Fruit fly (Drosophila melanogaster) ovary, adult (tissue): ENCODE data around the gene Obp93a.

Experiments used
- CG17801 ChIP-seq: fragments of 200-800 bp; optimal IDR thresholded peaks from 2 replicates; lab custom pipeline; 2019; ENCODE audit warnings: missing biosample characterization, mild to moderate bottlenecking, missing genetic modification characterization, moderate library complexity; ENCODE audit not compliant: partially characterized antibody

Obp93a gene

DNA sequence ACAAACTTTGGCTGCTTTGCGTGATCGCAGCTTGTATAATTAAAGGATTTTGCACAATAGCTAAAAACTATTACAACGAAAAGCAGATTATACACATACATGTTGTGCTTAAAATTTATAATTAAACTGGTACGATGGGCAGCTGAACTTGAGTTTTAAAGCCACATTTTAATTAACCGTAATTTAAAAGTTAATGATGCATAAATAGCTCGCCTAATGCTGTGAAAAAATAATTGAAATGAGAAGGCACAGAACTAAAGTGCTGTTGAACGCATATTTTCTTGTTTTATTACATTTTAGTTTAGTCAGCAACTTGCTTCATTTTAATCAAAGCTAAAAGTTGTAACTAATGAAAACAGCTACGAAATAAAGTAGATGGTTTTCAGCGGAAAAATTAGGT, at the start of gene Obp93a:
Gene Obp93a, minus strand, starts transcription at position 101 of the 400 bp plus-strand sequence.
- TF ChIP-seq CG17801 (GFP tag; lab: Kevin White, UChicago), result no peak

DNA sequence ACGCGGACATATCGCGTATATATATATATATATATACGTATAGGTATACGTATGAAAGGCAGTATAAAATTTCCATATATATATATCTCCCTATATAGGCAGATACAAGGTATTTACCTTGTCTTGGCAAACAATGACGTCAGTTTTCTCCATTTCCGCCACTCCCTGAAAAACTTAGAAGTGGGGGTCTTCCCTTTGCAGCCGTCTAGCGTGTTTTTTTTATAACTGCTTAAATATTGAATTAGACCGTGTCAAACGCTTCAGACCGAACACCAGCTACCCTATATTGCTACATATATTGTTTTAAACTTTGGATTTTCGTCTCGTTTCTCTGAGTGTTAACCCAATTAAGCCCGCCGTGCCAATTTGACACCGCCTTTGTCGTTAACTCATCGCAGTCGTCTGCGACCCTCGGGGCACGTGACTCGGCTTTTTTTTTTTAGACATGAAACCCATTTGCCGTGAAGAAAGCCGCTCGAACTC, 47.2 kb upstream of the Obp93a start:
- no peak for TF ChIP-seq CG17801 (GFP tag; lab: Kevin White, UChicago)

DNA sequence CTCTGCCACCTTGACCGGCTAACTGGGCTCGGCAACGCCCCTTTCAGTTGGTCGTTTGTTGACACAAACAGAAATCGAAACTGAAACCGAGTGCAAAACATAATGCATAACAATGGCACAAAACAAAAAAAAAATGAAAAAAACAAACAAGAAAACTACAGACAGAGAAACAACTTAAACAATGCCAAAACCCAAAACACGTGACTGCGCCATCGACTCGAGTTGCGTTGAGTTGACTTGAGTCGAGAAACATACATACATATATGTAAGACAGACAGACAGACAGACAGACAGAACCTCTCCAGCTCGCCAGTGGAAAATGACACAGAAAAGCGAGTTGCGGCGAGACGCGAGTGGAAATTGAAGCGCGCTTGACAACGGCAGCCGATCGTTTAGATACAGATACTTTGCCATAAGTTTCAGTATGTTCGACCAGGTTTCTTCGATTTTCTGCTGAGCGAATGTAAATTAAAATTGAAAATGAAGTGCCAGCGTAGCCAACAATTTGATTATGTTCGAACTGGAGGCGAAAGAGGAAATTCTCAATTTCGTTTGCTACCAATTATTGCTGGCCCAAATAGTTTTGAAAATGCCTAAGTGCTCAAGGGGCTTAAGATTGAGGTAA, 40.1 kb upstream of the Obp93a start:
- peak; percentile 52 for TF ChIP-seq CG17801 (GFP tag; lab: Kevin White, UChicago)

DNA sequence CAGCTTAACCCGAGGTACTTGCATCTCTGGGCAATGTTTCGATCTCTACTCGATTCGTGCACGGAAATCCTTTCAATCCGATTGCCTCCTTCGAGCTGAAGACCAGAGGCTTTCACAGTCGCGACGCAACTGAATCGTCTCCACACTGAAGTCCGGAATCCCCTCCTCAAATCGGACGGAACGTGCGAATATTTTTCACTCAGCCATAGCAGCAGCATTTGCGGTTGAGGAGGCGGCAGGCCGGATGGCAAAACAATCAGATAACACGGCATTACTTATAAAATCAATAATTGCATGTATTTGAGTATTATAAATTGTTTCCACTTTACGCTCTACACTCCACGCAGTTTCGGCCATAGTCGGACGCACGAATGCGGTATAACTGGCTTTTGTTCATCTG, 38.6 kb upstream of the Obp93a start, which contains the start of gene Snmp1:
Gene Snmp1, minus strand, starts transcription at position 101 of the 400 bp plus-strand sequence.
- TF ChIP-seq CG17801 (GFP tag; lab: Kevin White, UChicago), result no peak

DNA sequence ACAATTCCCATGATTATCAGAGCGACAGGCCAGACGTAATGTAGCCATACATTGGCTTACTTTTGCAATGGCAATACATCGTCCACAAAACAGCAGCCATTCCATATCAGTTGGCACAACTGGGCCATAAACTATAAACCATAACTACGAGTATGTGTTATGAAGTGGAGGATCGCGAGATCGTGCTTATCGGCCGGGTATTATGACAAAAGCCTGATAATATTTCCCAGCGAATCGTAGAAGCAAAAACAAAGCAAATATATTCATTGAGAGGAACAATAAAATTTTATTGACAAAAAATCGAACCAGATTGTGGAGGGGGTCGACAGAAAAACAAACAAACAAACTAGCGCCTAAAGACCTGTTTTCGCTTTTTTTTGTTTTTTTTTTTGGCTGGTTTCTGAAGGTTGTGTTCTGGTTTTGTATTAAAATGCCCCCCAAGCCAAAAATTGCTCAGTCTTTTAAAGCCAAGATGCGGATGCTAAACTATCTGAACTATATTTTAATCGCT, 33.9 kb upstream of the Obp93a start, which contains the start of gene CG5810:
Gene CG5810, plus strand, starts transcription at position 461 of the 511 bp plus-strand sequence.
- no peak for TF ChIP-seq CG17801 (GFP tag; lab: Kevin White, UChicago)

DNA sequence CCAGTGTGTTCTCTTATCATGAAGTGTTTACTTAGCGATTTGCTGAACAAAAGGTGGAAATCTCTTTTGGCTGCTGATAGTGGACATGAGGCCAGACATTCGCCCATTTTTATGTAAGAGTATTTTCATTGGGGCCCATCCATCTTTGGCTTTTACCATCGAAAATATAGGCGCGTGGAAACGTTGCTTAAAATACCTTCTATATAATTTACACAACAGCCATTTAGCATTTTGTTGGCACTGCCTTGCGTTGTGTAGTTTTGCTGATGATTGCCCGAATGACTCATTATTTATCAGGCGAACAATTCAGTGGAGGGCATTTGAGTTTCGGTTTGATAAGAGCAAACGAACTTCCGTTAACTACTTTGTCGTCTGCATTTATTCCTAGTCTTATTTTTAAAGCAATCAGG, 32.1 kb upstream of the Obp93a start:
- TF ChIP-seq CG17801 (GFP tag; lab: Kevin White, UChicago), result no peak

DNA sequence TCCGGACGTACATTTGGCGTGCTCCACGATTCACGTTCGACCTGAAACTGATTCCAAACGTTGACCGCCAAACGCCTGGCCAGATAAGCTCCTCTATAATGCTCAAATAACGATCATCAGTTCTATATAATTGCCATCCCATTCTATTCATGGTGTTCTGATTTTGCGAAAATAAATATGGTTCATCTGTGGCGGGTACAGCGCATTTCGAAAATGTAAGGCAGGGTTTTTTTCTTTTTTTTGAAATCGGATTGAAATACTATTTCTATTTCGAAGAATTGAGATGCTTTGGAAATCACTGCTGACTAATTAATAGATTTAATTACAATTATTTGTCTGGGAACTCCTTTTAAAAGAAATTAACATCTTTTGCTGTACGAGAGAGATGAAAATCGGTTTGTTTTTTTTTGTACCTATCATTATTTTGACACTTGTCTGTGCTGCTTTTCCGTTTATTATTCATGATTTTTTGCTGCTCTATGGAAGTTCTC, 31.6 kb upstream of the Obp93a start, which contains the start of gene cDIP:
Gene cDIP, minus strand, starts transcription at position 51 of the 491 bp plus-strand sequence.
- TF ChIP-seq CG17801 (GFP tag; lab: Kevin White, UChicago), result no peak

DNA sequence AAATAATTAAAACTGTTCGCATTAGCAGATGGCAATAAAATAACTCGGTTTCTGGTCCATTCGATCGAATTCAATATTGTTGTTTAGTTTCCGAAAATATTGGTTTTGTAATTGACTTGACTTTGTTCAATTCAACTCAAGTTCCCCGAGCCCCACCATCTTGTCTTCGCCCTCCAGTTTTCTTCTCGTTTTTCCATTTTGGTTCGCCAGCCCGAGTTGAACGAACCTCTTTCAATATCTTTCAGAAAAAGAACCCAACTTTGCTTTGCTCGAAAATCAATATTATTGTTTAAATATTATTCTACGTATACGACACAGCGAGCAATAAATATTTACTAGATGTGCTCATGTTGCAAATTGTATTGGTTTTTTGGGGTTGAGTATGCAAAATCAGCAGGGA, 29.1 kb upstream of the Obp93a start:
- no peak for TF ChIP-seq CG17801 (GFP tag; lab: Kevin White, UChicago)

DNA sequence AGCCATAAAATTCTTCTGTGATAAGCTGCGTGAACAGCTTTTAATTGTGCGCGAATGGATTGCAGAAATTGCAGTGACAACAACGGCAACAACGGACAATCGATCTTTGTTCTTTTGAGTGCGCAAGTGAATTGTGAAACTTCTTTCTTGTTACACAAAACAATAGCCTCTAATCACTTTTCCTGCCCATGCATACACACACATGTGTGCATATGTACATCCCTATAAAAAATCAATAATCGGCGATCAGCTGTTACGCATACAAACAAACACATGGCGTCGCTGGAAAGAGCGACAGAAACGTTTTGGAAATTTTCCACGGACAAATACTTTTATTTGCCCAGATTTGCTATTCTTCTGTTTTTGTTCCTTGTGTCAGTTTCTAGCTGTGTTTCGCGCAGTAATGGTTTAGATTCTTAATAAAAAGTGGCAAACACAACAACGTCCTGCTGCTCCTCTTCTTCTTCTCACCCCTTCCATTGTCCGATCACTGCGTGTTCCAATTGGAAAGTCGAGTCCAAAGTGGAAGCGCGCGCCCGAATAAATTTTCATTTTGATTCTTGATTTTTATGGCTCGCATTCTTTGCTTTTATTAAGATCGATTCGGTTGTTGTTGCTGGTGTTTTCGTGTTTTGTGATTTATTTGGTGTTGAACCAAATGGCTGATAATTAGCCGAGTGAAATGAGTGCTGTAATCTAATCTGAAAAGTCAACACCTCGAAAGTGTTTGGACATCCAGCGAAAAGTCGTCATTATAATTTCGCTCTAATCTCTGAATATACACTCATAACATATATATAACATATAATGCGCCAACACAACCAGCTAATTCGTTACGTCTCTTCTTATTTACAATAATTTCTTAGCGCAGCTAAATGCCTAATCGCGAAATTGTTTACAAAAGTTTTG, 27.3 kb upstream of the Obp93a start:
- TF ChIP-seq CG17801 (GFP tag; lab: Kevin White, UChicago), result peak; percentile 64

DNA sequence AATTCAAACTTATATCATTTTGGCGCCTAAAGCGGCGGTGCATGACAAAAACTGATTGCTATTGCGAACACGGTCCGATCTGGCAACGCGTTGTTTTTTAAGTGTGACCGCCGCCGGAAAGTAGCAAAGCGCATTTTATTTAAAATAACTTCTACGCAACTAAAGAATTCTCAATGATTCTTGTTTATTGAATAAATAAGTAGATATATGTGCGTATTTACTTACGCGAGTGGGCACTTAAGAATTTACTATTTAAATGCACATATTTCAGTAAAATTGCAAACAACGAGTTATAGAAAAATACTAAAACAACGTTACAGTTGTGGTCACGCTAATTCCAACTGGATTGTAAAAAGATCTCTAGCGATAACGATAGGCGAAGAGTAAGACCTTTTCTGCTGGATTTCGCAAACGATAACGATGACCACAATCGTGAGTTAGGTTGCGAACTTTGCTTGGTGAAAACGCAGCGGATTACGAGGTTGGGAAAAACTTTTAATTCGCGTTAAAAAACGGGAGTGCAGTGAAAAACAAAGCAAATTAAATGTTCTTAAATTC, 26.5 kb upstream of the Obp93a start:
- no peak for TF ChIP-seq CG17801 (GFP tag; lab: Kevin White, UChicago)

DNA sequence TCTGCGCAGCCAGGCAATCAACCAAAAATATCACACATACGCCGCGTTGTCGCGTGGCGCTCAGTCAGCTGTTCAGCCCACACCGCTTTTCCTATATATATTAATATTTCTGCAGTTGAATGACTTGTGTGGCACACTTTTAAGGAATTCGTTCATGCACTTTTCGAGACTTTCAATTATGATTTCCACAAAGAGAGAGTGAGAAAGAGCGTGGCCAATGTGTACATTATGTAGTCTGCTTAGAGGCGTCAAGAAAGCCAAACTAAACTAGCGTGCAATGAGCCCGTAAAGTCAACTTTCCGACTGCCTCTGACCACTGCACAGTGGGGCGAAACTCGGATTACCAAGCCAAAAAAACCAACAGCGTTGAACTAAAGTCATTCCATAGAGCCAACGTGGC, 24.6 kb upstream of the Obp93a start:
- no peak for TF ChIP-seq CG17801 (GFP tag; lab: Kevin White, UChicago)

DNA sequence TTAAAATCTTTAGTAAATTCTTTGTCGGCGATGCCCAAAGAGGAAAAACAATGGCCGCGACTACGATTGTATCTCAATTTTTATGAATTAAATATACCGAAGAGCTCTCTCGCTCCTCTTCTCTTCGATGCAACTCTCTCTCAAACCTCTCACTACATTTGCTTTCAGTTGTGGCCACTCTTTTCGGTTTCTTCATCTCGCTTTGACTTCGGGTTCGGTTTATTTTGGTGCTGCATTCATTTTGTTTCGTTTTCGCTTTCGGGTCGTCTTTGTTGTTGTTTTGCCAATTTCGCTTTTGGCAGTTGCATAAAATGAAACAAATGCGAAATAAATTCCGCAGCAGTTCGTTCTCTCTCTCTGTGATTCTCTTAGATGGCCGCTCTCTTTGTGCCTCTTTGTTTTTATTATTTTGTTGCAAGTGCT, 23.4 kb upstream of the Obp93a start:
- peak; percentile 99 for TF ChIP-seq CG17801 (GFP tag; lab: Kevin White, UChicago)

DNA sequence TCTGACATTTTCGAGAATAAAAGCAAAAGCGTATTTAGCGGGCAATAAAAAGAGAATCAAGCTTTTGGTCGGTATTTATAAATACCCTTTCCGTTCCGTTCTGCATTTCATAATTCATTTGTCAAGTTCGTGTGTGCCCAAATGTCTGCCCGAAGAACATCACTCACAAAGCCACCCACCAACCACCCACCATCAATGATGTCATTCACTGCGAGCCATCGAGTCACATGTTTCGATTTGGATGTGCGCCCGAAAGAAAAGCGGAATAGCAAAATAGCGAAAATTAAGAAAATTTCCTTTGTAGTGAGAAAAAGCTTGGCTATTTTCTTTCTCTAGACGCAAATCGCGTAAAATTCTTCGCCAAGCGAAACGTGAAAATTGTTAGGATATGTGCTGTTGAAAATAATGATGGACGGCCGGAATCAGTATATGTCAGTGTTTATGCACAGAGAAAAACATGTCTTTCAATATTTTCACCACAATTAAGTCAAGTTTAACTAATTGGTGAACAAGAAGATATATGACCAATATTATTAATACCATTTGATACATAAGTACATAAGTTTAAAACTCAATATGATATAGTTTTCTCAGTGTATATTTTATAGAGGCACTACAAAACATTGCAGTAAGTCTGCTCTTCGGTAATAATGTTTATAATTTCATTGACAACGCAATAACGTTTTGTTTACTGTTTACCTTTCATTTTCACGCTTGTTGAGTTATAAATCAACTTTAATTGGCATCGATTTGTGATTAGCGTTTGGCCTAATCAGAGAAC, 21.8 kb upstream of the Obp93a start:
- peak; percentile 43 for TF ChIP-seq CG17801 (GFP tag; lab: Kevin White, UChicago)

DNA sequence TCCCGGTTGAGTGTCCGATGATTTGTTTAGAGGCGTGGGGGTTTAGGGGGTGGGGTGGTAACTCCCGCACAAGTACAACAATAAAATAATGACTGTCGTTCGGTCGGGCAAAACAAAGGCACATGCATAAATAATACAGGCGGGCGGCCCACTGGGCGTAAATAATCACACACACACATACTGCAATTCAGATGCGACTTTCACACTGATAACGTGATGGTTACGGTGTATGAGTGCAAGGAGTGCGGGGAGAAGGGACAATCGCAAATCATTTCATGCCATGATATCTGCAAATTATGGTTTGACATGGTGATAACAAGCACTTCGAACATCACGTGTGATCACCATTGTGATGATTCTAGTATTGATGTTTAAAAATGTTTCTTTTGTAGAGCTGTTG, 20.6 kb upstream of the Obp93a start:
- TF ChIP-seq CG17801 (GFP tag; lab: Kevin White, UChicago), result no peak
